Worm (Caenorhabditis elegans): ENCODE data around the gene mrpl-49.

Gene mrpl-49

DNA sequence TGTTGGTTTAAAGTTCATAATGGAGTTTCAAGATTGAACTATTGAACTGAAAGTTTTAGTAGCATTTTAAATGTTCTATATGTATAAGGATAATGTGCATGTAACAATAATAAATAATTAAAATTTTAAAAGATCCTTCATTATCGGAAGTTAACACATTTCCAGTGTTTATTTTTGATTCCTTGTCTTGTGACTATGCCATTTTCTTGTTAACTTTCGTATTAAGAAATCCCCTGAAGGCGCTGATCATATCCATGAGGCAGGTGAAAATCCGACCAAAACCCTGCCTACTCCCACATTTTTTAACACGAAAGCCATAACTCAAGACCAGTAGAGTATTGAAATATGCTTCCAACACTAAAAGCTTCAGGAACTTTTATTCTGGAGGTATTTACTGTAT is 8.7 kb upstream of the mrpl-49 start, which contains the start of gene R11D1.7:
Gene R11D1.7 (plus strand): TSS at position 301 of the 400 bp plus-strand sequence.
- no peak for TF ChIP-seq eyg-1 (tag; optimal IDR thresholded peaks at IDR 0.05)
- no peak for TF ChIP-seq fax-1 (tag; optimal IDR thresholded peaks at IDR 0.05)
- TF ChIP-seq ahr-1 (tag; optimal IDR thresholded peaks at IDR 0.05): no peak
- no peak for TF ChIP-seq hlh-8 (tag; optimal IDR thresholded peaks at IDR 0.05)
- no peak for TF ChIP-seq dmd-4 (tag; optimal IDR thresholded peaks at IDR 0.05; ENCODE audit: borderline replicate concordance)
- TF ChIP-seq elt-2 (tag; optimal IDR thresholded peaks at IDR 0.05): no peak
- TF ChIP-seq ceh-30 (tag; optimal IDR thresholded peaks at IDR 0.05): no peak
- TF ChIP-seq nfya-1 (tag; optimal IDR thresholded peaks at IDR 0.05): no peak
- TF ChIP-seq elt-4 (tag; optimal IDR thresholded peaks at IDR 0.05): no peak

DNA sequence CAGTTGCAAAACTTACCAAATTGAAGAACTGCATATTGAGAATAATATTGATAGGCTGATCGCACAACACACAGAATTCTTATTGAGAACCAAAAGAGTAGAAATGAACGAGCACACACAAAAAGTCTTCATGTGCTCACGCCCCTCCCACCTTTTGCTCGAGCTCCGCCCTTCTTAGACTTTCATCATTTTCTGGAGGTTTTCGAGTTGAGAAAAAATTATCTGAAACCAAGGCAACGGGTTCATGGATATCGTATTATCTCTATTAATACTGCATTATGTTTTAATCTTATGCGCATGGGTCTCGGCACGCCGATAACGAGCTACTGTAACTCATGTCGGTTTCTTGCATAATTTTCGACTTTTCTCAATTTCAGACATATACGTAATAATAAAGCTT is 2.5 kb upstream of the mrpl-49 start, which contains the start of gene R11D1.12:
Gene R11D1.12 (minus strand): TSS at position 101 of the 400 bp plus-strand sequence.
- no peak for TF ChIP-seq rnt-1 (tag; optimal IDR thresholded peaks at IDR 0.05)
- no peak for TF ChIP-seq unc-42 (tag; optimal IDR thresholded peaks at IDR 0.05)
- no peak for TF ChIP-seq unc-55 (GFP tag; optimal IDR thresholded peaks at IDR 0.05)
- TF ChIP-seq gmeb-2 (tag; optimal IDR thresholded peaks at IDR 0.05): no peak
- TF ChIP-seq fkh-10 (GFP tag; optimal IDR thresholded peaks at IDR 0.05): no peak
- no peak for TF ChIP-seq hlh-15 (tag; optimal IDR thresholded peaks at IDR 0.05)
- TF ChIP-seq mec-3 (tag; optimal IDR thresholded peaks at IDR 0.05; ENCODE audit: borderline replicate concordance): no peak
- TF ChIP-seq C38D4.7 (GFP tag; optimal IDR thresholded peaks at IDR 0.05): no peak
- no peak for TF ChIP-seq syd-9 (tag; optimal IDR thresholded peaks at IDR 0.05)
- no peak for TF ChIP-seq pag-3 (tag; optimal IDR thresholded peaks at IDR 0.05; ENCODE audit: borderline replicate concordance)
- no peak for TF ChIP-seq pha-2 (tag; optimal IDR thresholded peaks at IDR 0.05)
- TF ChIP-seq fax-1 (tag; optimal IDR thresholded peaks at IDR 0.05): no peak
- TF ChIP-seq Y22D7AL.16 (tag; optimal IDR thresholded peaks at IDR 0.05): no peak
- no peak for TF ChIP-seq pat-9 (tag; optimal IDR thresholded peaks at IDR 0.05)
- TF ChIP-seq nfya-1 (tag; optimal IDR thresholded peaks at IDR 0.05): no peak
- no peak for TF ChIP-seq eyg-1 (tag; optimal IDR thresholded peaks at IDR 0.05)

ce11 chrV:12727104-12727637 is 1.3 kb upstream of the mrpl-49 start, which contains the start of gene R11D1.13:
TSS of gene R11D1.13 (plus strand) at chrV:12727154.
- TF ChIP-seq ceh-2 (tag; optimal IDR thresholded peaks at IDR 0.05) (no peak), ahr-1 (tag; optimal IDR thresholded peaks at IDR 0.05) (no peak), rnt-1 (tag; optimal IDR thresholded peaks at IDR 0.05) (no peak), pag-3 (tag; optimal IDR thresholded peaks at IDR 0.05; ENCODE audit: borderline replicate concordance) (no peak), hlh-13 (GFP tag; optimal IDR thresholded peaks at IDR 0.05) (no peak), lim-6 (tag; optimal IDR thresholded peaks at IDR 0.05) (no peak), pax-1 (tag; optimal IDR thresholded peaks at IDR 0.05) (no peak), nfya-1 (tag; optimal IDR thresholded peaks at IDR 0.05) (no peak)

DNA sequence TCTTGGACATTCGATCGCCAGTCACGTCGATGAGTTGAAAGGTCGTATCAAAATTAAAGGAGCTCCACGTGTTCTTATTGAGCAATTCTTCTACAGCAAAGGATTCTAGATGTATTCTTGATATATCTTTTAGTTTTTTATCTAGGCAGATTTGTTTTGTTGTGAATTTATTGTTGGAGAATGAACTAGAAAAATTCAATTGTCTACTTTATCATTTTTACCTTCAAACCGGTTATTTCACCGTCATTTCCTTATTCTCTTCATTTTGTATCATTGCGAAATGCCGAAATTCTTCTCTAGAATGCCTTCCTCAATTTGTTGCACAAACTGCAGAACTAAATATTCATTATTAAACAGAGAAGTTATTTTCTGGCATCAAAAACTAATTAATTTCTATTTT is 789 bp downstream of the mrpl-49 start, which contains the start of gene R11D1.10:
Gene R11D1.10 (plus strand): TSS at position 301 of the 400 bp plus-strand sequence.
- TF ChIP-seq ceh-9 (tag; optimal IDR thresholded peaks at IDR 0.05) (no peak), ref-2 (tag; optimal IDR thresholded peaks at IDR 0.05) (no peak), odd-2 (tag; optimal IDR thresholded peaks at IDR 0.05) (no peak), elt-4 (tag; optimal IDR thresholded peaks at IDR 0.05) (no peak), ceh-19 (GFP tag; optimal IDR thresholded peaks at IDR 0.05) (no peak), C38D4.7 (GFP tag; optimal IDR thresholded peaks at IDR 0.05) (no peak), gmeb-2 (tag; optimal IDR thresholded peaks at IDR 0.05) (no peak), ama-1 (optimal IDR thresholded peaks at IDR 0.05) (no peak), unc-86 (tag; optimal IDR thresholded peaks at IDR 0.05) (no peak), ceh-30 (tag; optimal IDR thresholded peaks at IDR 0.05) (no peak), elt-2 (tag; optimal IDR thresholded peaks at IDR 0.05) (no peak), rnt-1 (tag; optimal IDR thresholded peaks at IDR 0.05) (no peak), npax-4 (tag; optimal IDR thresholded peaks at IDR 0.05) (no peak)

ce11 chrV:12732734-12733133 is 4.3 kb downstream of the mrpl-49 start:
- TF ChIP-seq elt-2 (tag; optimal IDR thresholded peaks at IDR 0.05) (peak; percentile 80), pat-9 (tag; optimal IDR thresholded peaks at IDR 0.05) (no peak), unc-86 (tag; optimal IDR thresholded peaks at IDR 0.05) (no peak)
